Worm (Caenorhabditis elegans): ENCODE results near the gene T14B4.20.

Gene T14B4.20

DNA sequence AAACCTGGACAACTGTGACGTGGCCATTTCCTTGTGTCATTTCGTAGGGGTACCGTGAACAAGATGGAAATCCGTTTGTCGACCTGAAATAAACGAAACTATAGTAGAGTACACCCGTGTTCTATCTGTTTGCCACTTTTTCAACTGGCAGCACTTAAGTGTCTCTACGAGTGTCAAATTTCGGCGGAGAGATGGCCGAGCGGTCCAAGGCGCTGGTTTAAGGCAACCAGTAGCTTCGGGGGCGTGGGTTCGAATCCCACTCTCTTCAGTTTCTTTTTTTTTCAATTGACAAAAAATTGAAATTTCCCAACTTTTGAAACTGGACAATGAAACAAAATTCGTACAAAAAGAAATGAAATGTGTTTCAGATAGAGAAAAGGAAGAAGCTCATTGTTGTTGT lies 4.9 kb downstream of the T14B4.20 start (continued):
- TF ChIP-seq blmp-1 (tag; optimal IDR thresholded peaks at IDR 0.05) (no peak), mab-9 (GFP tag; IDR thresholded peaks at IDR 0.05) (no peak), C16A3.4 (tag; optimal IDR thresholded peaks at IDR 0.05) (no peak), tbx-2 (tag; optimal IDR thresholded peaks at IDR 0.05) (no peak), dpl-1 (GFP tag; optimal IDR thresholded peaks at IDR 0.05) (peak in 2 of 3 experiments; percentile 1 to 14), unc-130 (tag; optimal IDR thresholded peaks at IDR 0.05) (no peak), lin-14 (GFP tag; optimal IDR thresholded peaks at IDR 0.05) (peak; percentile 46), nhr-77 (tag; optimal IDR thresholded peaks at IDR 0.05) (peak; percentile 45), ztf-4 (tag; optimal IDR thresholded peaks at IDR 0.05) (no peak), lsy-2 (tag; optimal IDR thresholded peaks at IDR 0.05) (peak; percentile 18 to 50), egl-27 (tag; optimal IDR thresholded peaks at IDR 0.05) (no peak), aly-2 (tag; optimal IDR thresholded peaks at IDR 0.05) (no peak), ces-1 (GFP tag; optimal IDR thresholded peaks at IDR 0.05) (no peak), nhr-12 (tag; optimal IDR thresholded peaks at IDR 0.05) (no peak), nhr-11 (tag; optimal IDR thresholded peaks at IDR 0.05) (no peak), tlp-1 (tag; optimal IDR thresholded peaks at IDR 0.05) (no peak), aha-1 (tag; optimal IDR thresholded peaks at IDR 0.05) (no peak), nhr-28 (tag; optimal IDR thresholded peaks at IDR 0.05) (no peak), C04F5.9 (tag; optimal IDR thresholded peaks at IDR 0.05) (no peak), xbp-1 (tag; optimal IDR thresholded peaks at IDR 0.05) (peak; percentile 26), ets-5 (GFP tag; IDR thresholded peaks at IDR 0.05) (no peak), lir-3 (tag; optimal IDR thresholded peaks at IDR 0.05; ENCODE audit: poor library complexity) (peak; percentile 25), Y116A8C.19 (tag; optimal IDR thresholded peaks at IDR 0.05; ENCODE audit: borderline replicate concordance) (no peak), ztf-11 (tag; optimal IDR thresholded peaks at IDR 0.05) (no peak), irx-1 (tag; optimal IDR thresholded peaks at IDR 0.05) (peak; percentile 32), sup-37 (GFP tag; optimal IDR thresholded peaks at IDR 0.05) (no peak), nhr-237 (tag; optimal IDR thresholded peaks at IDR 0.05) (no peak), fkh-4 (tag; optimal IDR thresholded peaks at IDR 0.05; ENCODE audit: borderline replicate concordance) (no peak), zag-1 (tag; optimal IDR thresholded peaks at IDR 0.05) (no peak), fos-1 (tag; optimal IDR thresholded peaks at IDR 0.05) (no peak), hlh-4 (tag; optimal IDR thresholded peaks at IDR 0.05) (no peak), nhr-20 (tag; optimal IDR thresholded peaks at IDR 0.05) (peak; percentile 85), hpl-2 (GFP tag; optimal IDR thresholded peaks at IDR 0.05) (no peak), nhr-90 (tag; optimal IDR thresholded peaks at IDR 0.05; ENCODE audit: poor library complexity) (peak; percentile 3), skn-1 (tag; optimal IDR thresholded peaks at IDR 0.05) (peak; percentile 7), ceh-82 (tag; optimal IDR thresholded peaks at IDR 0.05) (peak in 1 of 3 experiments; percentile 12), lin-39 (tag; optimal IDR thresholded peaks at IDR 0.05) (no peak), sox-4 (tag; optimal IDR thresholded peaks at IDR 0.05) (no peak), unc-86 (tag; optimal IDR thresholded peaks at IDR 0.05) (no peak), zip-4 (GFP tag; optimal IDR thresholded peaks at IDR 0.05) (no peak), unc-62 (GFP tag; optimal IDR thresholded peaks at IDR 0.05) (no peak), pax-3 (tag; optimal IDR thresholded peaks at IDR 0.05) (no peak), snpc-4 (tag; optimal IDR thresholded peaks at IDR 0.05) (no peak), ceh-88 (GFP tag; IDR thresholded peaks at IDR 0.05) (no peak), vab-15 (tag; optimal IDR thresholded peaks at IDR 0.05) (no peak), nhr-47 (tag; optimal IDR thresholded peaks at IDR 0.05) (peak; percentile 52), efl-1 (optimal IDR thresholded peaks at IDR 0.05) (peak in 1 of 2 experiments; percentile 31), efl-1 (GFP tag; optimal IDR thresholded peaks at IDR 0.05 in 1 of 2) (peak; percentile 17 to 89), ceh-90 (tag; optimal IDR thresholded peaks at IDR 0.05) (no peak), isw-1 (GFP tag; IDR thresholded peaks at IDR 0.05) (no peak), snu-23 (GFP tag; optimal IDR thresholded peaks at IDR 0.05) (peak; percentile 62), ceh-8 (GFP tag; optimal IDR thresholded peaks at IDR 0.05) (no peak), nhr-84 (tag; optimal IDR thresholded peaks at IDR 0.05) (no peak), lin-13 (GFP tag; optimal IDR thresholded peaks at IDR 0.05) (no peak), nhr-19 (GFP tag; conservative IDR thresholded peaks at IDR 0.05) (peak; percentile 64)
